Worm (Caenorhabditis elegans) whole organism, L1 larva: ENCODE measurements around the gene rpn-6.2.

ENCODE experiments used
- efl-3 ChIP-seq: fragments of 200-800 bp; sonication (Bioruptor generic); optimal IDR thresholded peaks from 2 replicates; lab custom pipeline; 2018; ENCODE audit warnings: mild to moderate bottlenecking, missing genetic modification characterization, missing compliant biosample characterization
- jun-1 ChIP-seq: fragments of 150-350 bp; optimal IDR thresholded peaks from 2 replicates; lab custom pipeline; 2014; ENCODE audit warnings: missing biosample characterization, missing genetic modification reagents, missing genetic modification characterization
- lin-15B ChIP-seq: fragments of 150-350 bp; sonication (generic microtip); optimal IDR thresholded peaks from 3 replicates; lab custom pipeline; 2014; ENCODE audit warnings: missing biosample characterization, missing genetic modification characterization
- lin-35 ChIP-seq, 2 experiments: fragments of 150-350 bp; optimal IDR thresholded peaks; 2 replicates each; lab custom pipeline; 2014; ENCODE audit warnings: missing biosample characterization in 2 of 2, missing genetic modification characterization in 2 of 2, missing genetic modification reagents in 2 of 2
- snpc-4 ChIP-seq: fragments of 150-350 bp; optimal IDR thresholded peaks from 2 replicates; lab custom pipeline; 2014; ENCODE audit warnings: missing biosample characterization, missing genetic modification characterization
- sox-4 ChIP-seq: sonication (generic microtip); optimal IDR thresholded peaks from 2 replicates; lab custom pipeline; 2016; ENCODE audit warnings: missing genetic modification characterization, missing compliant biosample characterization
- tbx-2 ChIP-seq: sonication (generic microtip); optimal IDR thresholded peaks from 2 replicates; lab custom pipeline; 2016; ENCODE audit warnings: missing genetic modification characterization, missing compliant biosample characterization
- unc-130 ChIP-seq: fragments of 150-350 bp; optimal IDR thresholded peaks from 2 replicates; lab custom pipeline; 2017; ENCODE audit warnings: missing biosample characterization, missing genetic modification characterization, inconsistent platforms
- ztf-4 ChIP-seq: fragments of 150-350 bp; optimal IDR thresholded peaks from 2 replicates; lab custom pipeline; 2014; ENCODE audit warnings: missing biosample characterization, missing genetic modification characterization

DNA sequence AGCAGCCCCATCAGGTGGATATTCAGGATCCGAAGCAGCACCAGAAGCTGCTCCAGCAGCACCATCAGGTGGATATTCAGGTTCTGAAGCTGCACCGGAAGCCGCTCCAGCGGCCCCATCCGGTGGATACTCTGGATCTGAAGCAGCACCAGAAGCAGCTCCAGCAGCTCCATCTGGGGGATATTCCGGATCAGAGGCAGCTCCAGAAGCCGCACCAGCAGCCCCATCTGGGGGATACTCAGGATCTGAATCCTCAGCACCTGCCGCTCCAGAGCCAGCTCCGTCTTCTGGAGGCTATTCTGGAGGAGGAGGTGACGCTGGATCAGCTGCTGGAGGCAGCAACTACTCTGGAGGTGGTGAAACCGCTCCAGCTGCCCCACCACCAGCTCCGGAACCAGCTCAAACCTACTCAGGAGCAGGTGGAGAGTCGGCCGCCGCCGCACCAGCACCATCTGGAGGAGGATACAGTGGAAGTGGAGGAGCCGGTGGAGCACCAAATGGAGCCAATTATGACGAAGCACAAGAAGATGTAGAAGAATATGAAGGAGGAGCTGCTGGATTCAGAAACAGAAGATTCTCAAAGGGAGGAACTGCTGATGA, 37.0 kb downstream of the rpn-6.2 start:
- no peak for TF ChIP-seq snpc-4 (tag; lab: Kevin White, UChicago)
- no peak for TF ChIP-seq efl-3 (GFP tag; lab: Kevin White, UChicago)
- no peak for TF ChIP-seq unc-130 (tag; lab: Kevin White, UChicago)
- no peak for TF ChIP-seq sox-4 (tag; lab: Kevin White, UChicago)
- no peak for TF ChIP-seq lin-15B
- TF ChIP-seq ztf-4 (tag; lab: Kevin White, UChicago) = no peak
- TF ChIP-seq lin-35 (GFP tag; optimal IDR thresholded peaks at IDR 0.05; lab: Kevin White, UChicago) = no peak
- no peak for TF ChIP-seq jun-1 (tag; lab: Kevin White, UChicago)
- no peak for TF ChIP-seq tbx-2 (tag; lab: Kevin White, UChicago)
